Worm (Caenorhabditis elegans): ENCODE results near the gene flad-1.

The flad-1 gene

DNA sequence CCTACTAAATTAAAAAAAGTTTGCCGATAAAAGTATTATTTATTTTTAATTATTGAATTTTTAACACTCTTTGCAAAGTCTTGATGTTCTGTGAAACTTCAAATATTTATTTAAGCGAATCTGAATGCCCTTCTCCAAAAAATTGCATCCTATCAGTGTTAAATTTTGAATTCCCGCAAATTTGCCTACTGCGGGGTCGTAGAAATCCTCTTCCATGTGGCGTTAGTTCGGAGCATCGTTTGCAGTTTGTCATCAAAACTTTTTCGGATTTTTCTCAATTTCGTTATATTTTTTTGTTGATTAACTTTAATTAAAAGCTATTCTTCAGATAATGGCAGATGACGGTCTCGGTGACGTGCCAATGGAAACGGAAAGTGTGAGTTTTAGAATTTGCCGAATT lies 3.5 kb upstream of the flad-1 start, which contains the start of gene ufd-3 (continued):
- TF ChIP-seq unc-62 (GFP tag; optimal IDR thresholded peaks at IDR 0.05) (no peak), fos-1 (tag; optimal IDR thresholded peaks at IDR 0.05) (peak; percentile 77), dmd-4 (tag; optimal IDR thresholded peaks at IDR 0.05) (no peak), unc-55 (GFP tag; optimal IDR thresholded peaks at IDR 0.05) (peak; percentile 88), aly-2 (tag; optimal IDR thresholded peaks at IDR 0.05) (no peak)

DNA sequence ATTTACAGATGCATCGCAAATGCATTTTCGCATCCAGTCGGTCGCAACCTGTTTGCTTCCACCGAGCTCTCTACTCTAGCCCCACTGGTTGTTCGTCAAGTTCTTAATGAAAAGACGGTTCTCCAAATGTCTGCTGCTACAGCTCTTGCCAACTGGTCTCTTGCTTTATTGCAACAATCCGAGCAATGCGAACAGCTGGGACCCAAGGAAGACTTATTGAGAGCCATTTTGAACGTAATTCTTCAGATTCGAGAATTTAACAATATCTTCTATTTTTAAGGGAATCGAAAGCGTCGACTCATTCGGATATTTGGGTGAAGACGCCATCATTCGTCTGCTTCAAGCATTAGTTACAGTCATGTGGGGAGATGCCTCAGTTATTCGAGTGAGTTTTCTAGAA lies 691 bp upstream of the flad-1 start:
- TF ChIP-seq elt-1 (tag; optimal IDR thresholded peaks at IDR 0.05) (no peak), mdl-1 (tag; optimal IDR thresholded peaks at IDR 0.05) (no peak), egl-27 (tag; optimal IDR thresholded peaks at IDR 0.05) (no peak), nhr-25 (tag; optimal IDR thresholded peaks at IDR 0.05) (no peak), nhr-23 (tag; optimal IDR thresholded peaks at IDR 0.05) (no peak), nhr-77 (tag; optimal IDR thresholded peaks at IDR 0.05) (no peak), elt-3 (tag; optimal IDR thresholded peaks at IDR 0.05) (no peak), ztf-1 (GFP tag; conservative IDR thresholded peaks at IDR 0.05) (no peak), ama-1 (optimal IDR thresholded peaks at IDR 0.05) (no peak), mab-5 (tag; optimal IDR thresholded peaks at IDR 0.05) (no peak), alr-1 (tag; optimal IDR thresholded peaks at IDR 0.05) (no peak), nhr-12 (tag; optimal IDR thresholded peaks at IDR 0.05) (no peak), Y55F3AM.14 (GFP tag; optimal IDR thresholded peaks at IDR 0.05) (no peak)

DNA sequence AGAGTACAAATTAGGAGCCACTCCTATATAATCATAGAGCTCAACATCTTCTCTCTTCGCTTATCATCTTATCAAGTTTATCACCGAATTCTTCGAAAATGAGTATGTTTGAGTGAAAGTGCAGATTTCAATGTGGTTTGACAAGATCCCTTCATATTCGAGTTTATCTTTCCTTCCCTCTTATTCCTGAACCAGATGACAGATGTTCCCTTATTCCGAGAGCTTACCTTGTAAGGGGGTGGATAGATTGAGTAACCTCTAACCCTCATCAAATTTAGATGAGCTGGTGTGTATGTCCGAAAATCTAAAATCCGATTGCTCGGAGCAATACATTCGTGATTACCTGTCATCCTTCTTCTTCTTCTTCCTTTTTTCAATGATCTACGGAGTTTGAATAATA lies 4.7 kb downstream of the flad-1 start:
- TF ChIP-seq C34F6.9 (tag; optimal IDR thresholded peaks at IDR 0.05), result no peak
- no peak for TF ChIP-seq peb-1 (tag; optimal IDR thresholded peaks at IDR 0.05)
- TF ChIP-seq unc-55 (GFP tag; optimal IDR thresholded peaks at IDR 0.05), result no peak
- no peak for TF ChIP-seq skn-1 (tag; optimal IDR thresholded peaks at IDR 0.05)
- TF ChIP-seq nhr-11 (tag; optimal IDR thresholded peaks at IDR 0.05), result no peak
- TF ChIP-seq alr-1 (tag; optimal IDR thresholded peaks at IDR 0.05), result no peak
- TF ChIP-seq nhr-237 (tag; optimal IDR thresholded peaks at IDR 0.05), result no peak
- no peak for TF ChIP-seq elt-1 (tag; optimal IDR thresholded peaks at IDR 0.05)
- TF ChIP-seq nhr-10 (tag; optimal IDR thresholded peaks at IDR 0.05), result no peak
- no peak for TF ChIP-seq snpc-4 (tag; optimal IDR thresholded peaks at IDR 0.05)
- no peak for TF ChIP-seq nhr-23 (tag; optimal IDR thresholded peaks at IDR 0.05)

DNA sequence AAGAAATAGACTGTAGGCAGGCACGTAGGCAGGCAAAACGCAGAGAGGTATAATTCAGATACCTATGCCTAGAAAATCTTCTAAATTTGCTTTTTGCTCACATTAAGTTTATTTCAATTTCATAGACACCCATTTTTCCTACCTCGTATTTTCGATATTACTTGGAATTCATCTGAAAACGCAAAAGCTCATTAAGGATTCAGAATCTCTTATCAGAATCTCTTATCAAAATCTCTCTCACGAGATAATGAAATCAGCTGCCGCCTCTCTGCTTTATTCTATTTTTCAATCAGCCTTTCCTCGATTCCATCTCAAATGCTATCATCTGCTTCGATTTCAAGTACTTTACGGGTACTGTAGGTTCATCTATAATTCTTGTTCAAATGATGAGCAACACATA lies 7.9 kb downstream of the flad-1 start:
- TF ChIP-seq ztf-4 (tag; optimal IDR thresholded peaks at IDR 0.05) (no peak), crh-2 (tag; optimal IDR thresholded peaks at IDR 0.05) (no peak), ztf-1 (GFP tag; conservative IDR thresholded peaks at IDR 0.05) (no peak), nhr-23 (tag; optimal IDR thresholded peaks at IDR 0.05) (no peak), snpc-4 (tag; optimal IDR thresholded peaks at IDR 0.05) (no peak), zag-1 (tag; optimal IDR thresholded peaks at IDR 0.05) (no peak), C34F6.9 (tag; optimal IDR thresholded peaks at IDR 0.05) (no peak), alr-1 (tag; optimal IDR thresholded peaks at IDR 0.05) (no peak), nhr-237 (tag; optimal IDR thresholded peaks at IDR 0.05) (no peak), nhr-129 (tag; optimal IDR thresholded peaks at IDR 0.05) (no peak), sem-4 (tag; optimal IDR thresholded peaks at IDR 0.05) (no peak), elt-1 (tag; optimal IDR thresholded peaks at IDR 0.05) (no peak), gmeb-1 (tag; optimal IDR thresholded peaks at IDR 0.05) (no peak), unc-39 (tag; optimal IDR thresholded peaks at IDR 0.05) (no peak), sma-9 (GFP tag; optimal IDR thresholded peaks at IDR 0.05) (no peak), sma-9 (tag; optimal IDR thresholded peaks at IDR 0.05) (no peak), sma-3 (GFP tag; optimal IDR thresholded peaks at IDR 0.05) (no peak), fos-1 (tag; optimal IDR thresholded peaks at IDR 0.05) (no peak)

DNA sequence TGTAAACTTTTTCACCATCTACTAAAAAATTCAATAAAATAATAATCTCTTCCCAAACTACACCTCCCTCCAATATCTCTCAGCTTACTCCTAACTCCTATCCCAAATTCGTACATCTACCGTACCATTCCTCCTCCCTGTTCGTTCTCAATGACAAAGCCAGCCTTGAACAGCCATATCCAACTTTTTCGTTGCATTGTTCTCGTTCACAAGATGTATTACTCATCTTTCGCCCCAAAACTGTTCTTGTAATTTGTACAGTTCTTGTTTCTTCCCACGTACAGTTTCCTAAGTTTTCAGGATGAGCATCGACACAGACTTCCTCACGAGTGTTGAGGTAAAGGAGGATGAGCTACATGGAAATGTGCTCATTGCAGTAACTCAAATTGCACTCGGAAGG lies 10.9 kb downstream of the flad-1 start, which contains the start of gene egl-43:
Gene egl-43, plus strand, starts transcription at position 301 of the 400 bp plus-strand sequence.
- TF ChIP-seq mbf-1 (tag; optimal IDR thresholded peaks at IDR 0.05) (no peak), blmp-1 (tag; optimal IDR thresholded peaks at IDR 0.05; ENCODE audit: insufficient read depth) (no peak), lin-11 (tag; optimal IDR thresholded peaks at IDR 0.05) (no peak), sma-9 (GFP tag; optimal IDR thresholded peaks at IDR 0.05) (no peak), sma-9 (tag; optimal IDR thresholded peaks at IDR 0.05) (no peak), nhr-6 (tag; optimal IDR thresholded peaks at IDR 0.05) (no peak), nhr-10 (tag; optimal IDR thresholded peaks at IDR 0.05) (no peak), ceh-16 (tag; optimal IDR thresholded peaks at IDR 0.05) (no peak), lin-39 (tag; optimal IDR thresholded peaks at IDR 0.05) (no peak), ztf-11 (tag; optimal IDR thresholded peaks at IDR 0.05) (no peak), nhr-25 (tag; optimal IDR thresholded peaks at IDR 0.05) (no peak), skn-1 (tag; optimal IDR thresholded peaks at IDR 0.05) (no peak), aly-2 (tag; optimal IDR thresholded peaks at IDR 0.05) (no peak)

All from whole organism, L2 larva.